Fruit fly (Drosophila melanogaster): ENCODE data around the gene CG1722.

DNA sequence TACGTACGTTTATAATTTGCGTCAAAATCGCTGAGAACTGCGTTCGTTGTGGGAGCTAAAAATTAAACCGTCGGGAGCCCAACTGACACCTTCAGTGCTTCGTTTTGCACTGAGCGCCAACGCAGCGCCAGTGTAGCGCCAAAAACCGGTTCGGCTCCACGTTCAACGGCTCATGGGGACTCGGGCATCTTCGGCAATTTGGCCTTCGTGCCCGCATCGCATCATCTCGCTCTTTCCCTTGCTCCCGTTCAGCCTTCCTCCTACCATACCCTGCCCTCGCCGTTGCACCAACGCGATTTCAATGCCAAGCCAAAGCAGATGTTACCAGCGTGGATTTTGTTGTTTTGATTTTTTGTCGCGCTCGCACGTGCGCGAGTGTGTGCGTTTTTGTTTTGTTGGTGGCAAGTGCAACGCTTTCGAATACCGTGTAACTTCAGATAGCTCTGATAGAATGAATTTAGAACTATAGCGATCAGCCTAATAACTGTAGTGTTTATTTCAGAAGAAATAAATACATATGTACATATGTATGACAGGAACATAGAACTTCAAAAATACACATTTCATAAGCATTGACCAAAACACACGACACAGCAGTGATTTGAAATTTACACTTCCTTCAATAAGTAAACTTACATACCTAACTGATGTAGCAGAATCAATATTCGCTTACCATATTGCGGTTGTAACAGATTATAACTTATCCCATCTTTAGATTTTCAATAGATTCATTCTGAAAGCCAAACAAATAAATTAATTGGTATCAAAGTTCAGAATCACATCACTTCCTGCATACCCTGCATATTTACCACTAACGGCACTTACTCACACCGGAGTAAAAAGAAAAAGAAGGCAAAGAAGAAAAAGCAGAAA, 30.3 kb upstream of the CG1722 start, which contains the start of gene Mnr:
- TF ChIP-seq CG8478 (optimal IDR thresholded peaks at IDR 0.05): no peak
- TF ChIP-seq EcR (GFP tag; optimal IDR thresholded peaks at IDR 0.05): no peak

Data from whole organism.